Worm (Caenorhabditis elegans) whole organism, late embryonic: Measurements from ENCODE around the gene ndua-8.

Experiments
- C38D4.7 ChIP-seq: fragments of 200-800 bp; sonication (Bioruptor generic); optimal IDR thresholded peaks from 2 replicates; lab custom pipeline; 2018; ENCODE audit warnings: mild to moderate bottlenecking, missing genetic modification characterization, moderate library complexity, missing compliant biosample characterization
- F13H6.1 ChIP-seq: sonication (generic microtip); optimal IDR thresholded peaks from 2 replicates; lab custom pipeline; 2016; ENCODE audit warnings: missing genetic modification characterization, missing compliant biosample characterization
- K02D7.2 ChIP-seq: sonication (generic microtip); optimal IDR thresholded peaks from 2 replicates; lab custom pipeline; 2017; ENCODE audit warnings: mild to moderate bottlenecking, missing genetic modification characterization, missing compliant biosample characterization
- T23F11.4 ChIP-seq: fragments of 200-800 bp; sonication (Bioruptor generic); optimal IDR thresholded peaks from 2 replicates; lab custom pipeline; 2018; ENCODE audit warnings: mild to moderate bottlenecking, missing genetic modification characterization, missing compliant biosample characterization
- Y22D7AL.16 ChIP-seq: sonication (generic microtip); optimal IDR thresholded peaks from 2 replicates; lab custom pipeline; 2016; ENCODE audit warnings: missing genetic modification characterization, missing compliant biosample characterization
- ahr-1 ChIP-seq: sonication (generic microtip); optimal IDR thresholded peaks from 2 replicates; lab custom pipeline; 2016; ENCODE audit warnings: missing genetic modification characterization, missing compliant biosample characterization
- ama-1 ChIP-seq: fragments of 150-350 bp; optimal IDR thresholded peaks from 2 replicates; lab custom pipeline; 2014
- ceh-14 ChIP-seq: sonication (generic microtip); optimal IDR thresholded peaks from 2 replicates; lab custom pipeline; 2016; ENCODE audit warnings: missing genotype, missing genetic modification characterization, missing compliant biosample characterization
- ceh-18 ChIP-seq: sonication (generic microtip); optimal IDR thresholded peaks from 2 replicates; lab custom pipeline; 2016; ENCODE audit warnings: missing genetic modification characterization, missing compliant biosample characterization
- ceh-2 ChIP-seq: sonication (generic microtip); optimal IDR thresholded peaks from 2 replicates; lab custom pipeline; 2016; ENCODE audit warnings: missing genotype, missing genetic modification characterization, missing compliant biosample characterization
- ceh-22 ChIP-seq: sonication (generic microtip); optimal IDR thresholded peaks from 2 replicates; lab custom pipeline; 2017; ENCODE audit warnings: missing biosample characterization, missing genetic modification characterization
- ceh-24 ChIP-seq: sonication (generic microtip); optimal IDR thresholded peaks from 2 replicates; lab custom pipeline; 2016; ENCODE audit warnings: mild to moderate bottlenecking, missing genetic modification characterization, missing compliant biosample characterization
- ceh-30 ChIP-seq: fragments of 150-350 bp; optimal IDR thresholded peaks from 2 replicates; lab custom pipeline; 2014; ENCODE audit warnings: missing biosample characterization, missing genetic modification characterization
- ceh-34 ChIP-seq: sonication (generic microtip); optimal IDR thresholded peaks from 2 replicates; lab custom pipeline; 2016; ENCODE audit warnings: mild to moderate bottlenecking, missing genetic modification characterization, missing compliant biosample characterization
- ceh-48 ChIP-seq: sonication (generic microtip); optimal IDR thresholded peaks from 2 replicates; lab custom pipeline; 2016; ENCODE audit warnings: missing genetic modification characterization, inconsistent platforms, missing compliant biosample characterization
- ceh-6 ChIP-seq: fragments of 200-800 bp; sonication (Bioruptor generic); optimal IDR thresholded peaks from 2 replicates; lab custom pipeline; 2018; ENCODE audit warnings: mild to moderate bottlenecking, missing genetic modification characterization, missing compliant biosample characterization
- ceh-9 ChIP-seq: sonication (generic microtip); optimal IDR thresholded peaks from 2 replicates; lab custom pipeline; 2016; ENCODE audit warnings: mild to moderate bottlenecking, missing genetic modification characterization, inconsistent platforms, missing compliant biosample characterization
- che-1 ChIP-seq: sonication (generic microtip); optimal IDR thresholded peaks from 2 replicates; lab custom pipeline; 2016; ENCODE audit warnings: mild to moderate bottlenecking, missing genetic modification characterization, missing compliant biosample characterization
- dmd-4 ChIP-seq: sonication (generic microtip); optimal IDR thresholded peaks from 2 replicates; lab custom pipeline; 2016; ENCODE audit warnings: borderline replicate concordance, missing genetic modification characterization, missing compliant biosample characterization
- dve-1 ChIP-seq: sonication (generic microtip); optimal IDR thresholded peaks from 2 replicates; lab custom pipeline; 2017; ENCODE audit warnings: antibody characterized with exemption, mild to moderate bottlenecking, missing genetic modification characterization, missing compliant biosample characterization
- elt-2 ChIP-seq: sonication (generic microtip); optimal IDR thresholded peaks from 2 replicates; lab custom pipeline; 2016; ENCODE audit warnings: missing genetic modification reagents, missing genetic modification characterization, missing compliant biosample characterization
- ets-4 ChIP-seq: sonication (generic microtip); optimal IDR thresholded peaks from 2 replicates; lab custom pipeline; 2016; ENCODE audit warnings: missing genetic modification characterization, missing compliant biosample characterization
- fax-1 ChIP-seq: sonication (generic microtip); optimal IDR thresholded peaks from 2 replicates; lab custom pipeline; 2016; ENCODE audit warnings: missing genotype, missing genetic modification characterization, missing compliant biosample characterization
- fkh-10 ChIP-seq: fragments of 150-350 bp; optimal IDR thresholded peaks from 2 replicates; lab custom pipeline; 2014; ENCODE audit warnings: missing biosample characterization, missing genetic modification reagents, missing genetic modification characterization
- fkh-6 ChIP-seq: sonication (generic microtip); optimal IDR thresholded peaks from 2 replicates; lab custom pipeline; 2016; ENCODE audit warnings: missing genetic modification characterization, missing compliant biosample characterization
- gmeb-2 ChIP-seq: sonication (generic microtip); optimal IDR thresholded peaks from 2 replicates; lab custom pipeline; 2016; ENCODE audit warnings: missing genetic modification characterization, inconsistent platforms, missing compliant biosample characterization
- hlh-15 ChIP-seq: sonication (generic microtip); optimal IDR thresholded peaks from 2 replicates; lab custom pipeline; 2016; ENCODE audit warnings: missing genetic modification characterization, missing compliant biosample characterization
- hlh-30 ChIP-seq: sonication (generic microtip); optimal IDR thresholded peaks from 2 replicates; lab custom pipeline; 2017; ENCODE audit warnings: antibody characterized with exemption, missing genetic modification characterization, missing compliant biosample characterization; ENCODE audit not compliant: insufficient read depth
- hlh-6 ChIP-seq: sonication (generic microtip); optimal IDR thresholded peaks from 2 replicates; lab custom pipeline; 2016; ENCODE audit warnings: missing genotype, missing genetic modification characterization, missing compliant biosample characterization
- lim-6 ChIP-seq: sonication (generic microtip); optimal IDR thresholded peaks from 2 replicates; lab custom pipeline; 2016; ENCODE audit warnings: missing genetic modification characterization, missing compliant biosample characterization
- lin-11 ChIP-seq: fragments of 200-800 bp; sonication (Bioruptor generic); optimal IDR thresholded peaks from 2 replicates; lab custom pipeline; 2018; ENCODE audit warnings: mild to moderate bottlenecking, missing genetic modification characterization, missing compliant biosample characterization
- madf-2 ChIP-seq: sonication (generic microtip); optimal IDR thresholded peaks from 2 replicates; lab custom pipeline; 2017; ENCODE audit warnings: missing genetic modification characterization, missing compliant biosample characterization
- mec-3 ChIP-seq: sonication (generic microtip); optimal IDR thresholded peaks from 2 replicates; lab custom pipeline; 2016; ENCODE audit warnings: borderline replicate concordance, missing genetic modification characterization, missing compliant biosample characterization
- nfya-1 ChIP-seq: sonication (generic microtip); optimal IDR thresholded peaks from 2 replicates; lab custom pipeline; 2017; ENCODE audit warnings: missing genetic modification characterization, mild to moderate bottlenecking, missing compliant biosample characterization, antibody characterized with exemption, moderate library complexity
- nhr-11 ChIP-seq: fragments of 150-350 bp; optimal IDR thresholded peaks from 2 replicates; lab custom pipeline; 2014; ENCODE audit warnings: missing biosample characterization, missing genetic modification characterization
- nhr-232 ChIP-seq: sonication (generic microtip); optimal IDR thresholded peaks from 2 replicates; lab custom pipeline; 2016; ENCODE audit warnings: missing genetic modification characterization, missing compliant biosample characterization
- npax-4 ChIP-seq: sonication (generic microtip); optimal IDR thresholded peaks from 2 replicates; lab custom pipeline; 2016; ENCODE audit warnings: missing genetic modification characterization, missing compliant biosample characterization
- odd-2 ChIP-seq: sonication (generic microtip); optimal IDR thresholded peaks from 2 replicates; lab custom pipeline; 2017; ENCODE audit warnings: antibody characterized with exemption, mild to moderate bottlenecking, missing genetic modification characterization, missing compliant biosample characterization
- pag-3 ChIP-seq: sonication (generic microtip); optimal IDR thresholded peaks from 2 replicates; lab custom pipeline; 2016; ENCODE audit warnings: missing compliant biosample characterization, missing genetic modification characterization, borderline replicate concordance
- pax-1 ChIP-seq: fragments of 150-350 bp; optimal IDR thresholded peaks from 2 replicates; lab custom pipeline; 2014; ENCODE audit warnings: missing biosample characterization, missing genetic modification characterization
- pha-2 ChIP-seq: sonication (generic microtip); optimal IDR thresholded peaks from 2 replicates; lab custom pipeline; 2017; ENCODE audit warnings: mild to moderate bottlenecking, missing genetic modification characterization, missing compliant biosample characterization
- pha-4 ChIP-seq: fragments of 150-350 bp; optimal IDR thresholded peaks from 2 replicates; lab custom pipeline; 2018; ENCODE audit warnings: missing biosample characterization, missing genetic modification reagents, missing genetic modification characterization
- pqm-1 ChIP-seq: sonication (generic microtip); optimal IDR thresholded peaks from 2 replicates; lab custom pipeline; 2016; ENCODE audit warnings: missing genetic modification characterization, missing compliant biosample characterization
- pros-1 ChIP-seq: fragments of 150-350 bp; optimal IDR thresholded peaks from 2 replicates; lab custom pipeline; 2014; ENCODE audit warnings: missing biosample characterization, missing genetic modification reagents, missing genetic modification characterization
- rnt-1 ChIP-seq: sonication (generic microtip); optimal IDR thresholded peaks from 2 replicates; lab custom pipeline; 2016; ENCODE audit warnings: missing genetic modification characterization, missing compliant biosample characterization
- sdc-2 ChIP-seq: sonication (generic microtip); optimal IDR thresholded peaks from 2 replicates; lab custom pipeline; 2016; ENCODE audit warnings: missing genotype, missing genetic modification characterization, missing compliant biosample characterization
- sox-2 ChIP-seq: fragments of 200-800 bp; sonication (Bioruptor generic); IDR thresholded peaks from 2 replicates; pipeline ENCODE4 v1.3.6; 2022; ENCODE audit warnings: missing genetic modification reagents, missing genetic modification characterization, missing compliant biosample characterization
- sox-4 ChIP-seq: sonication (generic microtip); optimal IDR thresholded peaks from 2 replicates; lab custom pipeline; 2017; ENCODE audit warnings: mild to moderate bottlenecking, missing genetic modification characterization, inconsistent platforms, missing compliant biosample characterization
- syd-9 ChIP-seq: sonication (generic microtip); optimal IDR thresholded peaks from 2 replicates; lab custom pipeline; 2016; ENCODE audit warnings: mild to moderate bottlenecking, missing genetic modification characterization, moderate library complexity, missing compliant biosample characterization
- tbx-2 ChIP-seq: sonication (generic microtip); optimal IDR thresholded peaks from 2 replicates; lab custom pipeline; 2016; ENCODE audit warnings: missing genetic modification characterization, missing compliant biosample characterization
- ttx-3 ChIP-seq: sonication (generic microtip); optimal IDR thresholded peaks from 2 replicates; lab custom pipeline; 2016; ENCODE audit warnings: missing genetic modification reagents, missing genetic modification characterization, missing compliant biosample characterization
- unc-86 ChIP-seq: sonication (generic microtip); optimal IDR thresholded peaks from 2 replicates; lab custom pipeline; 2016; ENCODE audit warnings: missing genetic modification characterization, missing compliant biosample characterization
- zip-5 ChIP-seq: sonication (generic microtip); optimal IDR thresholded peaks from 2 replicates; lab custom pipeline; 2016; ENCODE audit warnings: missing genetic modification characterization, missing compliant biosample characterization
- ztf-16 ChIP-seq: sonication (generic microtip); optimal IDR thresholded peaks from 2 replicates; lab custom pipeline; 2017; ENCODE audit warnings: missing genetic modification characterization, missing compliant biosample characterization

Gene ndua-8

ce11 chrIII:2528621-2529113 is at the start of gene ndua-8, which contains the start of the genes Y54F10AM.15 and rbc-2:
ndua-8 (plus strand) TSS chrIII:2529063.
Y54F10AM.15 (minus strand) TSS chrIII:2528679.
rbc-2 (minus strand) TSS chrIII:2528689.
- TF ChIP-seq lim-6 (no peak), nhr-232 (tag; lab: Kevin White, UChicago) (no peak), fkh-6 (tag; lab: Kevin White, UChicago) (no peak), pqm-1 (no peak), pha-4 (tag; lab: Kevin White, UChicago) (no peak), C38D4.7 (GFP tag; lab: Kevin White, UChicago) (no peak), ceh-6 (GFP tag; lab: Kevin White, UChicago) (no peak), hlh-6 (tag; lab: Kevin White, UChicago) (no peak), ttx-3 (no peak), ceh-48 (tag; lab: Kevin White, UChicago) (peak; percentile 22), rnt-1 (tag; lab: Kevin White, UChicago) (no peak), ceh-2 (tag; lab: Kevin White, UChicago) (peak; percentile 24), nhr-11 (tag; lab: Kevin White, UChicago) (no peak), ceh-30 (no peak), sox-4 (no peak), ets-4 (peak; percentile 28), odd-2 (tag; lab: Kevin White, UChicago) (no peak), ceh-18 (tag; lab: Kevin White, UChicago) (peak; percentile 18), dmd-4 (no peak), ceh-9 (no peak), fax-1 (tag; lab: Kevin White, UChicago) (no peak), pros-1 (tag; lab: Kevin White, UChicago) (peak; percentile 8), syd-9 (tag; lab: Kevin White, UChicago) (no peak), unc-86 (tag; lab: Kevin White, UChicago) (no peak), ahr-1 (tag; lab: Kevin White, UChicago) (no peak), madf-2 (tag; lab: Kevin White, UChicago) (no peak), hlh-30 (tag; lab: Kevin White, UChicago) (peak; percentile 48), F13H6.1 (tag; lab: Kevin White, UChicago) (no peak), ztf-16 (tag; lab: Kevin White, UChicago) (no peak), tbx-2 (peak; percentile 18), zip-5 (tag; lab: Kevin White, UChicago) (no peak), pha-2 (tag; lab: Kevin White, UChicago) (no peak), ama-1 (lab: Kevin White, UChicago) (no peak), Y22D7AL.16 (tag; lab: Kevin White, UChicago) (no peak), pag-3 (tag; lab: Kevin White, UChicago) (no peak), fkh-10 (GFP tag; lab: Kevin White, UChicago) (no peak), ceh-14 (tag; lab: Kevin White, UChicago) (peak; percentile 10), gmeb-2 (tag; lab: Kevin White, UChicago) (no peak), sdc-2 (tag; lab: Kevin White, UChicago) (no peak), hlh-15 (tag; lab: Kevin White, UChicago) (no peak), npax-4 (no peak), mec-3 (tag; lab: Kevin White, UChicago) (no peak), pax-1 (tag; lab: Kevin White, UChicago) (peak; percentile 59), ceh-34 (tag; lab: Kevin White, UChicago) (peak; percentile 17), elt-2 (peak; percentile 35), che-1 (tag; lab: Kevin White, UChicago) (no peak), dve-1 (tag; lab: Kevin White, UChicago) (peak; percentile 50), ceh-24 (tag; lab: Kevin White, UChicago) (no peak), K02D7.2 (tag; lab: Kevin White, UChicago) (no peak), T23F11.4 (no peak), sox-2 (GFP tag; lab: Robert Waterston, UW) (no peak), nfya-1 (tag; lab: Kevin White, UChicago) (peak; percentile 82), ceh-22 (no peak), lin-11 (no peak)
